Fruit fly (Drosophila melanogaster) whole organism, embryonic: ENCODE results near the gene CG8837.
A peak's percentile ranks its signal among the peaks of the same experiment; 100 is the strongest.

ENCODE experiments used
- Ada2b ChIP-seq: fragments of 200-800 bp; sonication (Bioruptor generic); IDR thresholded peaks from 2 replicates; pipeline ENCODE4 v1.3.6; 2022; ENCODE audit warnings: missing biosample characterization, missing genetic modification characterization
- CG10321 ChIP-seq: fragments of 200-800 bp; sonication (Bioruptor generic); IDR thresholded peaks from 2 replicates; pipeline ENCODE4 v1.3.6; 2022; ENCODE audit warnings: missing biosample characterization, missing genetic modification characterization
- CG10431 ChIP-seq: fragments of 200-800 bp; sonication (Bioruptor generic); optimal IDR thresholded peaks from 3 replicates; lab custom pipeline; 2018; ENCODE audit warnings: missing biosample characterization, mild to moderate bottlenecking, missing genetic modification characterization
- CG10654 ChIP-seq: fragments of 200-800 bp; sonication (Bioruptor generic); optimal IDR thresholded peaks from 2 replicates; lab custom pipeline; 2016; ENCODE audit warnings: missing biosample characterization, missing genetic modification characterization
- CG11085 ChIP-seq: fragments of 200-800 bp; sonication (Bioruptor generic); IDR thresholded peaks from 2 replicates; pipeline ENCODE4 v1.3.6; 2022; ENCODE audit warnings: missing biosample characterization, missing genetic modification characterization
- CG12071 ChIP-seq: fragments of 200-800 bp; sonication (Bioruptor generic); optimal IDR thresholded peaks from 3 replicates; lab custom pipeline; 2018; ENCODE audit warnings: missing biosample characterization, mild to moderate bottlenecking, missing genetic modification characterization
- CG12769 ChIP-seq: fragments of 200-800 bp; sonication (Bioruptor generic); optimal IDR thresholded peaks from 2 replicates; lab custom pipeline; 2019; ENCODE audit warnings: missing biosample characterization, mild to moderate bottlenecking, missing genetic modification characterization, moderate library complexity
- CG13894 ChIP-seq: fragments of 200-800 bp; sonication (Bioruptor generic); optimal IDR thresholded peaks from 3 replicates; lab custom pipeline; 2018; ENCODE audit warnings: missing biosample characterization, mild to moderate bottlenecking, missing genetic modification characterization, moderate library complexity
- CG14014 ChIP-seq: fragments of 200-800 bp; sonication (Bioruptor generic); IDR thresholded peaks from 2 replicates; pipeline ENCODE4 v1.3.6; 2022; ENCODE audit warnings: missing biosample characterization, missing genetic modification characterization
- CG14667 ChIP-seq: fragments of 200-800 bp; sonication (Bioruptor generic); IDR thresholded peaks from 2 replicates; pipeline ENCODE4 v1.3.6; 2022; ENCODE audit warnings: missing biosample characterization, missing genetic modification characterization
- CG15479 ChIP-seq: fragments of 200-800 bp; sonication (Bioruptor generic); optimal IDR thresholded peaks from 3 replicates; lab custom pipeline; 2019; ENCODE audit warnings: missing biosample characterization, mild to moderate bottlenecking, missing genetic modification characterization, moderate library complexity
- CG17612 ChIP-seq: fragments of 200-800 bp; sonication (Bioruptor generic); IDR thresholded peaks from 2 replicates; pipeline ENCODE4 v1.3.6; 2022; ENCODE audit warnings: missing biosample characterization, missing genetic modification characterization
- CG17912 ChIP-seq: fragments of 200-800 bp; sonication (Bioruptor generic); optimal IDR thresholded peaks from 2 replicates; lab custom pipeline; 2018; ENCODE audit warnings: missing biosample characterization, mild to moderate bottlenecking, missing genetic modification characterization
- CG2120 ChIP-seq: fragments of 200-800 bp; sonication (Bioruptor generic); optimal IDR thresholded peaks from 3 replicates; lab custom pipeline; 2016; ENCODE audit warnings: missing biosample characterization, missing genetic modification characterization
- CG2678 ChIP-seq: fragments of 200-800 bp; sonication (Bioruptor generic); optimal IDR thresholded peaks from 3 replicates; lab custom pipeline; 2019; ENCODE audit warnings: missing biosample characterization, mild to moderate bottlenecking, missing genetic modification characterization, moderate library complexity
- CG3163 ChIP-seq: fragments of 200-800 bp; sonication (Bioruptor generic); optimal IDR thresholded peaks from 3 replicates; lab custom pipeline; 2016; ENCODE audit warnings: missing biosample characterization, missing genetic modification characterization
- CG4282 ChIP-seq: fragments of 200-800 bp; sonication (Bioruptor generic); optimal IDR thresholded peaks from 2 replicates; lab custom pipeline; 2016; ENCODE audit warnings: missing biosample characterization, missing genetic modification characterization
- CG4730 ChIP-seq: fragments of 200-800 bp; sonication (Bioruptor generic); IDR thresholded peaks from 2 replicates; pipeline ENCODE4 v1.3.6; 2022; ENCODE audit warnings: missing biosample characterization, missing genetic modification characterization
- CG6254 ChIP-seq: fragments of 200-800 bp; sonication (Bioruptor generic); optimal IDR thresholded peaks from 3 replicates; lab custom pipeline; 2017; ENCODE audit warnings: mild to moderate bottlenecking, missing biosample characterization, missing genetic modification reagents, missing genetic modification characterization
- CG6683 ChIP-seq: fragments of 200-800 bp; sonication (Bioruptor generic); optimal IDR thresholded peaks from 2 replicates; lab custom pipeline; 2017; ENCODE audit warnings: missing biosample characterization, mild to moderate bottlenecking, missing genetic modification characterization, missing genetic modification reagents
- CG6689 ChIP-seq: fragments of 200-800 bp; sonication (Bioruptor generic); IDR thresholded peaks from 2 replicates; pipeline ENCODE4 v1.3.6; 2022; ENCODE audit warnings: missing biosample characterization, missing genetic modification characterization
- CG7928 ChIP-seq: fragments of 200-800 bp; sonication (Bioruptor generic); optimal IDR thresholded peaks from 2 replicates; lab custom pipeline; 2017; ENCODE audit warnings: missing biosample characterization, mild to moderate bottlenecking, missing genetic modification characterization
- CkIIα-i1 ChIP-seq: fragments of 200-800 bp; sonication (Bioruptor generic); IDR thresholded peaks from 2 replicates; pipeline ENCODE4 v1.3.6; 2022; ENCODE audit warnings: missing biosample characterization, missing genetic modification characterization
- D ChIP-seq, 2 experiments: fragments of 200-800 bp in 1 of 2; fragments of >200 bp in 1 of 2; sonication (Bioruptor generic) in 1 of 2; optimal IDR thresholded peaks; 2 replicates in 1 of 2; 3 replicates in 1 of 2; lab custom pipeline; 2017; ENCODE audit warnings: mild to moderate bottlenecking in 1 of 2, missing biosample characterization in 1 of 2, missing genetic modification characterization in 1 of 2, missing genetic modification reagents in 1 of 2
- Dad ChIP-seq: fragments of 200-800 bp; sonication (Bioruptor generic); optimal IDR thresholded peaks from 3 replicates; lab custom pipeline; 2016; ENCODE audit warnings: missing biosample characterization, missing genetic modification characterization
- Dek ChIP-seq: fragments of 200-800 bp; sonication (Bioruptor generic); optimal IDR thresholded peaks from 3 replicates; lab custom pipeline; 2019; ENCODE audit warnings: missing biosample characterization, mild to moderate bottlenecking, missing genetic modification characterization, moderate library complexity
- Gsc ChIP-seq: fragments of 200-800 bp; sonication (Bioruptor generic); IDR thresholded peaks from 2 replicates; pipeline ENCODE4 v1.3.6; 2022; ENCODE audit warnings: missing biosample characterization, missing genetic modification characterization
- HLH3B ChIP-seq: fragments of 200-800 bp; sonication (Bioruptor generic); IDR thresholded peaks from 2 replicates; pipeline ENCODE4 v1.3.6; 2022; ENCODE audit warnings: missing biosample characterization, missing genetic modification characterization
- HLH4C ChIP-seq: fragments of 200-800 bp; sonication (Bioruptor generic); IDR thresholded peaks from 3 replicates; pipeline ENCODE4 v1.3.6; 2022; ENCODE audit warnings: missing biosample characterization, missing genetic modification characterization; ENCODE audit not compliant: partially characterized antibody
- Jarid2 ChIP-seq: fragments of 200-800 bp; sonication (Bioruptor generic); optimal IDR thresholded peaks from 3 replicates; lab custom pipeline; 2017; ENCODE audit warnings: mild to moderate bottlenecking, missing biosample characterization, missing genetic modification reagents, missing genetic modification characterization
- Kr ChIP-seq: fragments of 200-800 bp; sonication (Bioruptor generic); optimal IDR thresholded peaks from 2 replicates; lab custom pipeline; 2017; ENCODE audit warnings: missing biosample characterization, mild to moderate bottlenecking, missing genetic modification characterization
- MTF-1 ChIP-seq: fragments of 200-800 bp; sonication (Bioruptor generic); optimal IDR thresholded peaks from 2 replicates; lab custom pipeline; 2018; ENCODE audit warnings: missing biosample characterization, mild to moderate bottlenecking, missing genetic modification characterization, borderline replicate concordance
- Oli ChIP-seq: fragments of 200-800 bp; sonication (Bioruptor generic); optimal IDR thresholded peaks from 2 replicates; lab custom pipeline; 2018; ENCODE audit warnings: missing biosample characterization, mild to moderate bottlenecking, missing genetic modification characterization, moderate library complexity
- Opbp ChIP-seq: fragments of 200-800 bp; sonication (Bioruptor generic); IDR thresholded peaks from 3 replicates; pipeline ENCODE4 v1.3.6; 2022; ENCODE audit warnings: missing biosample characterization, missing genetic modification characterization; ENCODE audit not compliant: partially characterized antibody
- Rfx ChIP-seq: fragments of 200-800 bp; sonication (Bioruptor generic); IDR thresholded peaks from 2 replicates; pipeline ENCODE4 v1.3.6; 2022; ENCODE audit warnings: missing biosample characterization, missing genetic modification characterization
- ato ChIP-seq: fragments of 200-800 bp; sonication (Bioruptor generic); IDR thresholded peaks from 2 replicates; pipeline ENCODE4 v1.3.6; 2022; ENCODE audit warnings: missing biosample characterization, missing genetic modification characterization; ENCODE audit not compliant: partially characterized antibody
- az2 ChIP-seq: fragments of 200-800 bp; sonication (Bioruptor generic); optimal IDR thresholded peaks from 3 replicates; lab custom pipeline; 2016; ENCODE audit warnings: missing biosample characterization, missing genetic modification characterization
- cato ChIP-seq: fragments of 200-800 bp; sonication (Bioruptor generic); optimal IDR thresholded peaks from 2 replicates; lab custom pipeline; 2016; ENCODE audit warnings: missing biosample characterization, missing genetic modification characterization, borderline replicate concordance
- ewg ChIP-seq: fragments of 200-800 bp; sonication (Bioruptor generic); optimal IDR thresholded peaks from 3 replicates; lab custom pipeline; 2017; ENCODE audit warnings: mild to moderate bottlenecking, missing biosample characterization, missing genetic modification reagents, missing genetic modification characterization
- gce ChIP-seq: fragments of 200-800 bp; sonication (Bioruptor generic); IDR thresholded peaks from 3 replicates; pipeline ENCODE4 v1.3.6; 2022; ENCODE audit warnings: missing biosample characterization, missing genetic modification characterization
- grn ChIP-seq: fragments of 200-800 bp; sonication (Bioruptor generic); optimal IDR thresholded peaks from 3 replicates; lab custom pipeline; 2017; ENCODE audit warnings: missing biosample characterization, missing genetic modification characterization
- lilli ChIP-seq: fragments of 200-800 bp; sonication (Bioruptor generic); optimal IDR thresholded peaks from 3 replicates; lab custom pipeline; 2016; ENCODE audit warnings: missing biosample characterization, missing genetic modification characterization
- peb ChIP-seq: fragments of 200-800 bp; sonication (Bioruptor generic); IDR thresholded peaks from 2 replicates; pipeline ENCODE4 v1.3.6; 2022; ENCODE audit warnings: missing biosample characterization, missing genetic modification characterization
- pho ChIP-seq: fragments of 200-800 bp; sonication (Bioruptor generic); optimal IDR thresholded peaks from 2 replicates; lab custom pipeline; 2016; ENCODE audit warnings: missing biosample characterization, missing genetic modification characterization
- repo ChIP-seq: fragments of 200-800 bp; sonication (Bioruptor generic); optimal IDR thresholded peaks from 2 replicates; lab custom pipeline; 2016; ENCODE audit warnings: missing biosample characterization, missing genetic modification characterization
- sens-2 ChIP-seq: fragments of 200-800 bp; sonication (Bioruptor generic); IDR thresholded peaks from 2 replicates; pipeline ENCODE4 v1.3.6; 2022; ENCODE audit warnings: missing biosample characterization, missing genetic modification characterization
- sima ChIP-seq: fragments of 200-800 bp; sonication (Bioruptor generic); optimal IDR thresholded peaks from 2 replicates; lab custom pipeline; 2016; ENCODE audit warnings: missing biosample characterization, missing genetic modification characterization
- sqz ChIP-seq: fragments of 200-800 bp; sonication (Bioruptor generic); optimal IDR thresholded peaks from 3 replicates; lab custom pipeline; 2018; ENCODE audit warnings: missing biosample characterization, mild to moderate bottlenecking, missing genetic modification characterization
- sug ChIP-seq: fragments of 200-800 bp; optimal IDR thresholded peaks from 2 replicates; lab custom pipeline; 2019; ENCODE audit warnings: missing biosample characterization, mild to moderate bottlenecking, missing genetic modification characterization, moderate library complexity
- tna ChIP-seq: fragments of 200-800 bp; sonication (Bioruptor generic); IDR thresholded peaks from 2 replicates; pipeline ENCODE4 v1.3.6; 2022; ENCODE audit warnings: missing biosample characterization, missing genetic modification characterization; ENCODE audit not compliant: partially characterized antibody
- tup ChIP-seq: fragments of 200-800 bp; sonication (Bioruptor generic); optimal IDR thresholded peaks from 2 replicates; lab custom pipeline; 2016; ENCODE audit warnings: missing biosample characterization, mild to moderate bottlenecking, missing genetic modification characterization, moderate library complexity

Gene CG8837

DNA sequence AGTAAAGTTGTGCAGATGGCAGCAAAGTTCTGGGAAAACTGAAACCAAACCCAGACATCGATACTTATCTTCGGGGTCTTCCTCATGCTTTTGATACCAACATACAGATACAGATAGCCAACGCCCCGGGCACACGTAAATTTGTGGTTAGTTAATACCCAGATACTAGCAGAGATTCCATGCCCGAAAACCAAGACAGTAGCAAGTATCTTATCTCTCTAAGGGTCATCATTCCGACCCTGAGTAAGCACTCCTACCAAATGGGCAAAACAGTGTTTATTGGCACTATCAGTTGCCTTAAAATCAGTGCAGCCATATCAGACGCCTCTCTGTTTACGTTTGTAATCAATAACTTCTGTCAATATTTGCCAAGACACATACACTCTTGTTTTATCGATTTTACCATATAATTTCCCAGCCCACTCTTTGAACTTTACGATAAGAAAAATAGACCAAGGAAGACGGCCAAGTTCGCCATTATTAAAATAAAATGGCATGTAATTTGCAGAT, 39.5 kb upstream of the CG8837 start, which contains the start of gene OtopLb (continued):
- TF ChIP-seq CG14667 (GFP tag; lab: Robert Waterston, UW): no peak
- no peak for TF ChIP-seq CG6683
- no peak for TF ChIP-seq Ada2b (GFP tag; lab: Robert Waterston, UW)
- TF ChIP-seq CG17912 (GFP tag; lab: Kevin White, UChicago): no peak
- TF ChIP-seq Oli (tag; lab: Kevin White, UChicago): no peak
- no peak for TF ChIP-seq cato (GFP tag; lab: Kevin White, UChicago)
- TF ChIP-seq CG12071: peak; percentile 71
- TF ChIP-seq Opbp: no peak
- no peak for TF ChIP-seq CG15479
- TF ChIP-seq grn (GFP tag; lab: Kevin White, UChicago): peak; percentile 90
- TF ChIP-seq CG10321 (GFP tag; lab: Robert Waterston, UW): no peak
- TF ChIP-seq HLH3B: no peak
- TF ChIP-seq tup (GFP tag; lab: Kevin White, UChicago): no peak
- TF ChIP-seq CG2120 (GFP tag; lab: Kevin White, UChicago): no peak
- TF ChIP-seq CkIIα-i1 (GFP tag; lab: Robert Waterston, UW): no peak
- TF ChIP-seq D (optimal IDR thresholded peaks at IDR 0.05; lab: Kevin White, UChicago): no peak
- TF ChIP-seq D (GFP tag; optimal IDR thresholded peaks at IDR 0.05; lab: Kevin White, UChicago): no peak
- peak; percentile 62 for TF ChIP-seq CG2678 (tag; lab: Kevin White, UChicago)
- TF ChIP-seq CG12769: peak; percentile 33
- no peak for TF ChIP-seq CG17612 (GFP tag; lab: Robert Waterston, UW)
- TF ChIP-seq pho (GFP tag; lab: Kevin White, UChicago): no peak
- TF ChIP-seq CG4282 (GFP tag; lab: Kevin White, UChicago): no peak
- no peak for TF ChIP-seq Kr (GFP tag; lab: Kevin White, UChicago)
- TF ChIP-seq gce (GFP tag; lab: Robert Waterston, UW): no peak
- TF ChIP-seq repo: no peak
- TF ChIP-seq lilli (GFP tag; lab: Kevin White, UChicago): no peak
- TF ChIP-seq CG13894 (tag; lab: Kevin White, UChicago): peak; percentile 23
- TF ChIP-seq tna (GFP tag; lab: Robert Waterston, UW): no peak
- no peak for TF ChIP-seq CG6689 (GFP tag; lab: Robert Waterston, UW)
- no peak for TF ChIP-seq ato (GFP tag; lab: Robert Waterston, UW)
- TF ChIP-seq Gsc (GFP tag; lab: Robert Waterston, UW): no peak
- TF ChIP-seq Dad (GFP tag; lab: Kevin White, UChicago): no peak
- no peak for TF ChIP-seq CG10654
- TF ChIP-seq Dek (tag; lab: Kevin White, UChicago): no peak
- no peak for TF ChIP-seq sens-2 (GFP tag; lab: Robert Waterston, UW)
- TF ChIP-seq ewg: no peak
- peak; percentile 62 for TF ChIP-seq MTF-1 (GFP tag; lab: Kevin White, UChicago)
- TF ChIP-seq CG4730 (GFP tag; lab: Robert Waterston, UW): no peak
- TF ChIP-seq sqz: peak; percentile 36
- TF ChIP-seq peb (GFP tag; lab: Robert Waterston, UW): no peak
- no peak for TF ChIP-seq CG6254 (GFP tag; lab: Kevin White, UChicago)
- no peak for TF ChIP-seq CG3163 (GFP tag; lab: Kevin White, UChicago)
- no peak for TF ChIP-seq CG14014 (GFP tag; lab: Robert Waterston, UW)
- TF ChIP-seq CG7928 (GFP tag; lab: Kevin White, UChicago): peak; percentile 22
- no peak for TF ChIP-seq CG11085
- no peak for TF ChIP-seq sug (tag; lab: Kevin White, UChicago)
- no peak for TF ChIP-seq Rfx (GFP tag; lab: Robert Waterston, UW)
- no peak for TF ChIP-seq CG10431
- TF ChIP-seq sima (GFP tag; lab: Kevin White, UChicago): no peak
- no peak for TF ChIP-seq az2 (GFP tag; lab: Kevin White, UChicago)
- no peak for TF ChIP-seq HLH4C (GFP tag; lab: Robert Waterston, UW)
- TF ChIP-seq Jarid2: no peak
